Fruit fly (Drosophila melanogaster) whole organism, embryonic: ENCODE measurements around the gene Eig71Ed.

Experiments used
- BtbVII ChIP-seq: fragments of 200-800 bp; sonication (Bioruptor generic); optimal IDR thresholded peaks from 3 replicates; lab custom pipeline; 2017; ENCODE audit warnings: missing biosample characterization, mild to moderate bottlenecking, missing genetic modification characterization
- CG11504 ChIP-seq: fragments of 200-800 bp; sonication (Bioruptor generic); optimal IDR thresholded peaks from 3 replicates; lab custom pipeline; 2019; ENCODE audit warnings: missing biosample characterization, mild to moderate bottlenecking, missing genetic modification characterization, moderate library complexity
- CG11560 ChIP-seq: fragments of 200-800 bp; sonication (Bioruptor generic); IDR thresholded peaks from 3 replicates; pipeline ENCODE4 v1.3.6; 2022; ENCODE audit warnings: missing biosample characterization, missing genetic modification characterization
- CG12236 ChIP-seq: fragments of 200-800 bp; sonication (Bioruptor generic); optimal IDR thresholded peaks from 2 replicates; lab custom pipeline; 2016; ENCODE audit warnings: missing biosample characterization, missing genetic modification characterization
- CG12744 ChIP-seq: fragments of 200-800 bp; sonication (Bioruptor generic); optimal IDR thresholded peaks from 2 replicates; lab custom pipeline; 2016; ENCODE audit warnings: missing biosample characterization, missing genetic modification characterization
- CG14965 ChIP-seq: fragments of 200-800 bp; sonication (Bioruptor generic); optimal IDR thresholded peaks from 2 replicates; lab custom pipeline; 2016; ENCODE audit warnings: missing biosample characterization, missing genetic modification characterization, borderline replicate concordance
- CG17359 ChIP-seq: fragments of 200-800 bp; sonication (Bioruptor generic); optimal IDR thresholded peaks from 3 replicates; lab custom pipeline; 2018; ENCODE audit warnings: missing biosample characterization, mild to moderate bottlenecking, missing genetic modification characterization, moderate library complexity
- CG2116 ChIP-seq: fragments of 200-800 bp; sonication (Bioruptor generic); optimal IDR thresholded peaks from 3 replicates; lab custom pipeline; 2018; ENCODE audit warnings: missing biosample characterization, mild to moderate bottlenecking, missing genetic modification characterization
- CG2889 ChIP-seq: fragments of 200-800 bp; sonication (Bioruptor generic); IDR thresholded peaks from 3 replicates; pipeline ENCODE4 v1.3.6; 2022; ENCODE audit warnings: missing biosample characterization, missing genetic modification characterization
- CG3838 ChIP-seq: fragments of 200-800 bp; sonication (Bioruptor generic); optimal IDR thresholded peaks from 3 replicates; lab custom pipeline; 2016; ENCODE audit warnings: missing biosample characterization, missing genetic modification characterization
- CG3847 ChIP-seq: fragments of 200-800 bp; sonication (Bioruptor generic); IDR thresholded peaks from 2 replicates; pipeline ENCODE4 v1.3.6; 2022; ENCODE audit warnings: missing biosample characterization, missing genetic modification characterization
- CG42726 ChIP-seq: fragments of 200-800 bp; sonication (Bioruptor generic); IDR thresholded peaks from 2 replicates; pipeline ENCODE4 v1.3.6; 2022; ENCODE audit warnings: missing biosample characterization, missing genetic modification characterization; ENCODE audit not compliant: partially characterized antibody
- CG6272 ChIP-seq: fragments of 200-800 bp; sonication (Bioruptor generic); IDR thresholded peaks from 2 replicates; pipeline ENCODE4 v1.3.6; 2022; ENCODE audit warnings: missing biosample characterization, missing genetic modification characterization
- CG7963 ChIP-seq: fragments of 200-800 bp; sonication (Bioruptor generic); IDR thresholded peaks from 3 replicates; pipeline ENCODE4 v1.3.6; 2022; ENCODE audit warnings: missing biosample characterization, missing genetic modification characterization; ENCODE audit not compliant: partially characterized antibody
- CoRest ChIP-seq: fragments of 200-800 bp; sonication (Bioruptor generic); optimal IDR thresholded peaks from 3 replicates; lab custom pipeline; 2018; ENCODE audit warnings: missing biosample characterization, mild to moderate bottlenecking, missing genetic modification characterization, moderate library complexity
- Eip74EF ChIP-seq, 2 experiments: fragments of 200-800 bp in 1 of 2; fragments of >200 bp in 1 of 2; sonication (Bioruptor generic) in 1 of 2; optimal IDR thresholded peaks; 2 replicates each; lab custom pipeline; 2017 to 2019; ENCODE audit warnings: missing biosample characterization in 2 of 2, missing genetic modification characterization in 2 of 2, mild to moderate bottlenecking in 1 of 2, moderate library complexity in 1 of 2
- Fer1 ChIP-seq: fragments of 200-800 bp; sonication (Bioruptor generic); optimal IDR thresholded peaks from 2 replicates; lab custom pipeline; 2017; ENCODE audit warnings: missing biosample characterization, mild to moderate bottlenecking, missing genetic modification characterization
- GATAe ChIP-seq: fragments of 200-800 bp; sonication (Bioruptor generic); conservative IDR thresholded peaks from 2 replicates; pipeline ENCODE4 v1.3.6; 2022; ENCODE audit warnings: missing biosample characterization, missing genetic modification characterization
- Gsc ChIP-seq: fragments of 200-800 bp; sonication (Bioruptor generic); IDR thresholded peaks from 2 replicates; pipeline ENCODE4 v1.3.6; 2022; ENCODE audit warnings: missing biosample characterization, missing genetic modification characterization
- H15 ChIP-seq: fragments of 200-800 bp; sonication (Bioruptor generic); IDR thresholded peaks from 3 replicates; pipeline ENCODE4 v1.3.6; 2022; ENCODE audit warnings: missing biosample characterization, missing genetic modification characterization
- Lhr ChIP-seq: fragments of 200-800 bp; sonication (Bioruptor generic); optimal IDR thresholded peaks from 3 replicates; lab custom pipeline; 2017; ENCODE audit warnings: mild to moderate bottlenecking, missing biosample characterization, missing genetic modification reagents, missing genetic modification characterization
- Opbp ChIP-seq: fragments of 200-800 bp; sonication (Bioruptor generic); IDR thresholded peaks from 3 replicates; pipeline ENCODE4 v1.3.6; 2022; ENCODE audit warnings: missing biosample characterization, missing genetic modification characterization; ENCODE audit not compliant: partially characterized antibody
- Sox100B ChIP-seq: fragments of 200-800 bp; sonication (Bioruptor generic); optimal IDR thresholded peaks from 3 replicates; lab custom pipeline; 2018; ENCODE audit warnings: missing biosample characterization, mild to moderate bottlenecking, missing genetic modification characterization
- Sox102F ChIP-seq: fragments of 200-800 bp; sonication (Bioruptor generic); optimal IDR thresholded peaks from 2 replicates; lab custom pipeline; 2018; ENCODE audit warnings: missing biosample characterization, mild to moderate bottlenecking, missing genetic modification characterization, moderate library complexity
- Usf ChIP-seq: fragments of 200-800 bp; sonication (Bioruptor generic); optimal IDR thresholded peaks from 2 replicates; lab custom pipeline; 2017; ENCODE audit warnings: missing genotype, missing biosample characterization, missing genetic modification characterization
- amos ChIP-seq: fragments of 200-800 bp; sonication (Bioruptor generic); IDR thresholded peaks from 2 replicates; pipeline ENCODE4 v1.3.6; 2022; ENCODE audit warnings: missing biosample characterization, missing genetic modification characterization; ENCODE audit not compliant: partially characterized antibody
- az2 ChIP-seq: fragments of 200-800 bp; sonication (Bioruptor generic); optimal IDR thresholded peaks from 3 replicates; lab custom pipeline; 2016; ENCODE audit warnings: missing biosample characterization, missing genetic modification characterization
- cato ChIP-seq: fragments of 200-800 bp; sonication (Bioruptor generic); optimal IDR thresholded peaks from 2 replicates; lab custom pipeline; 2016; ENCODE audit warnings: missing biosample characterization, missing genetic modification characterization, borderline replicate concordance
- chm ChIP-seq: fragments of 200-800 bp; sonication (Bioruptor generic); IDR thresholded peaks from 2 replicates; pipeline ENCODE4 v1.3.6; 2022; ENCODE audit warnings: missing biosample characterization, missing genetic modification characterization
- dmrt99B ChIP-seq: fragments of 200-800 bp; sonication (Bioruptor generic); optimal IDR thresholded peaks from 2 replicates; lab custom pipeline; 2018; ENCODE audit warnings: missing biosample characterization, mild to moderate bottlenecking, missing genetic modification characterization, moderate library complexity
- dpn ChIP-seq, 2 experiments: fragments of 200-800 bp; sonication (Bioruptor generic); optimal IDR thresholded peaks; 3 replicates each; lab custom pipeline; 2016; ENCODE audit warnings: missing biosample characterization in 2 of 2, missing genetic modification characterization in 2 of 2
- en ChIP-seq: fragments of 200-800 bp; sonication (Bioruptor generic); optimal IDR thresholded peaks from 2 replicates; lab custom pipeline; 2016; ENCODE audit warnings: missing biosample characterization, missing genetic modification characterization
- esg ChIP-seq: fragments of 200-800 bp; sonication (Bioruptor generic); conservative IDR thresholded peaks from 2 replicates; pipeline ENCODE4 v1.3.6; 2022; ENCODE audit warnings: missing biosample characterization, missing genetic modification characterization
- fd96Cb ChIP-seq: fragments of 200-800 bp; sonication (Bioruptor generic); optimal IDR thresholded peaks from 2 replicates; lab custom pipeline; 2018; ENCODE audit warnings: missing biosample characterization, mild to moderate bottlenecking, missing genetic modification characterization, moderate library complexity
- fru ChIP-seq: fragments of >200 bp; optimal IDR thresholded peaks from 2 replicates; lab custom pipeline; 2017
- grn ChIP-seq: fragments of 200-800 bp; sonication (Bioruptor generic); optimal IDR thresholded peaks from 3 replicates; lab custom pipeline; 2017; ENCODE audit warnings: missing biosample characterization, missing genetic modification characterization
- gt ChIP-seq: fragments of 200-800 bp; sonication (Bioruptor generic); IDR thresholded peaks from 2 replicates; pipeline ENCODE4 v1.3.6; 2022; ENCODE audit warnings: missing biosample characterization, missing genetic modification characterization
- hbn ChIP-seq: fragments of 200-800 bp; sonication (Bioruptor generic); IDR thresholded peaks from 2 replicates; pipeline ENCODE4 v1.3.6; 2022; ENCODE audit warnings: missing biosample characterization, missing genetic modification characterization; ENCODE audit not compliant: partially characterized antibody
- ind ChIP-seq: fragments of 200-800 bp; sonication (Bioruptor generic); optimal IDR thresholded peaks from 3 replicates; lab custom pipeline; 2016; ENCODE audit warnings: missing biosample characterization, missing genetic modification characterization
- lmd ChIP-seq: fragments of 200-800 bp; sonication (Bioruptor generic); IDR thresholded peaks from 2 replicates; pipeline ENCODE4 v1.3.6; 2022; ENCODE audit warnings: missing biosample characterization, missing genetic modification characterization
- luna ChIP-seq: fragments of 200-800 bp; sonication (Bioruptor generic); optimal IDR thresholded peaks from 2 replicates; lab custom pipeline; 2016; ENCODE audit warnings: missing biosample characterization, missing genetic modification characterization
- mirr ChIP-seq: fragments of 200-800 bp; sonication (Bioruptor generic); optimal IDR thresholded peaks from 3 replicates; lab custom pipeline; 2018; ENCODE audit warnings: missing biosample characterization, mild to moderate bottlenecking, missing genetic modification characterization
- org-1 ChIP-seq: fragments of 200-800 bp; sonication (Bioruptor generic); optimal IDR thresholded peaks from 2 replicates; lab custom pipeline; 2017; ENCODE audit warnings: missing biosample characterization, missing genetic modification characterization
- pan ChIP-seq, 4 experiments: fragments of >200 bp in 3 of 4; fragments of 200-800 bp in 1 of 4; sonication (Bioruptor generic) in 1 of 4; optimal IDR thresholded peaks in 3 of 4; IDR thresholded peaks in 1 of 4; 2 replicates each; pipeline versions ENCODE4 v1.3.6 to Lab custom; 2017 to 2022; ENCODE audit warnings: missing biosample characterization in 2 of 4, missing genetic modification characterization in 2 of 4, mixed read lengths in 1 of 4
- pum ChIP-seq: fragments of 200-800 bp; sonication (Bioruptor generic); optimal IDR thresholded peaks from 2 replicates; lab custom pipeline; 2016; ENCODE audit warnings: missing biosample characterization, missing genetic modification characterization
- sens-2 ChIP-seq: fragments of 200-800 bp; sonication (Bioruptor generic); IDR thresholded peaks from 2 replicates; pipeline ENCODE4 v1.3.6; 2022; ENCODE audit warnings: missing biosample characterization, missing genetic modification characterization
- shn ChIP-seq: fragments of 200-800 bp; sonication (Bioruptor generic); optimal IDR thresholded peaks from 3 replicates; lab custom pipeline; 2016; ENCODE audit warnings: missing biosample characterization, missing genetic modification characterization
- wdn ChIP-seq: fragments of 200-800 bp; sonication (Bioruptor generic); IDR thresholded peaks from 2 replicates; pipeline ENCODE4 v1.3.6; 2022; ENCODE audit warnings: missing biosample characterization, missing genetic modification characterization
- wek ChIP-seq: fragments of 200-800 bp; sonication (Bioruptor generic); optimal IDR thresholded peaks from 3 replicates; lab custom pipeline; 2018; ENCODE audit warnings: missing biosample characterization, mild to moderate bottlenecking, missing genetic modification characterization, moderate library complexity

Gene Eig71Ed

DNA sequence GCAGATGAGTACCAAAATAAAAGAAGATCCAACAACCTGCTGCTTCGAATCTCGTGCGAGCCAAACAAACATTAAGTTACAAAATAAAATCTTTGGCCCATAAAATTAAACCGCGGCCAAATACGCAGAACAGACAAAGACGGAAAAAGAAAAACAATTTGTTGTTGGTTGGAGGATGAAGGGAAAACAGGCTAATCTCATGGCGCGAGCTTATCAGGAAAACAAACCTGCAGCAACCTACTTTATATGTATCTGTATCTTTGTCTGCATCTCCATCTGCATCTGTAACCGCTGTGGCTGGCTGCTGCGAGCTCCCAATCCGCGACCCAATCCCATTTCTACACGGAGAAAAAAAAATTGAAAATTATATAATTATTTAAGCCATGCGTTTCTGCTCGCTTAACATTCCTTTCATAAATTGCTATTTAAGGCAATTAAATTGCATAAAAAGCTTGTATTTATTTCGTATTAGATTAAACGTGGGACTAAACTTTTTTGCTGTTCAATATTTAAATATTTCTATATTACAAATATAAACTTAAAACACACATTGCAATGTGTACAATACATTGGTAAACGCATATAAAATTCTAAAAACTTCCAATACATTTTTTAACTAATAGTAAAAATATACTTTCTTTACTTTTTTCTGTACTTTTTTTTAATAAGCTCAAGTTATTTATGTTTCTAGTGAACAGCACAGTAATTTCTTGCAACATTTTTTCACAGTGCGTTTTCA is 40.6 kb downstream of the Eig71Ed start (continued):
- TF ChIP-seq shn = no peak
- peak; percentile 38 for TF ChIP-seq CG17359 (tag; lab: Kevin White, UChicago)
- peak; percentile 71 for TF ChIP-seq CG11504 (tag; lab: Kevin White, UChicago)
- peak; percentile 60 for TF ChIP-seq Sox102F
- TF ChIP-seq Gsc = no peak
- TF ChIP-seq Fer1 (GFP tag; lab: Kevin White, UChicago) = no peak
- no peak for TF ChIP-seq CG11560 (tag; lab: Robert Waterston, UW)
- TF ChIP-seq az2 (GFP tag; lab: Kevin White, UChicago) = peak; percentile 51
- no peak for TF ChIP-seq CG3847
- TF ChIP-seq CG42726 (GFP tag; lab: Robert Waterston, UW) = no peak
- peak; percentile 87 for TF ChIP-seq grn
- peak; percentile 62 for TF ChIP-seq fd96Cb (tag; lab: Kevin White, UChicago)
- TF ChIP-seq org-1 (GFP tag; lab: Kevin White, UChicago) = no peak
- TF ChIP-seq BtbVII (GFP tag; lab: Kevin White, UChicago) = no peak
- no peak for TF ChIP-seq en
- TF ChIP-seq gt (GFP tag; lab: Robert Waterston, UW) = no peak
- TF ChIP-seq pum (GFP tag; lab: Kevin White, UChicago) = no peak
- TF ChIP-seq CG14965 (GFP tag; lab: Kevin White, UChicago) = no peak
- no peak for TF ChIP-seq esg (GFP tag; lab: Robert Waterston, UW)
- TF ChIP-seq Eip74EF (GFP tag; optimal IDR thresholded peaks at IDR 0.05; lab: Kevin White, UChicago) = peak in 1 of 2 experiments; percentile 29
- peak; percentile 77 for TF ChIP-seq Sox100B (GFP tag; lab: Kevin White, UChicago)
- TF ChIP-seq CG2889 (GFP tag; lab: Robert Waterston, UW) = no peak
- TF ChIP-seq CG6272 (GFP tag; lab: Robert Waterston, UW) = no peak
- no peak for TF ChIP-seq wek (GFP tag; lab: Kevin White, UChicago)
- no peak for TF ChIP-seq Lhr (GFP tag; lab: Kevin White, UChicago)
- no peak for TF ChIP-seq hbn
- TF ChIP-seq sens-2 (GFP tag; lab: Robert Waterston, UW) = no peak
- no peak; the same call in 1 of the 2 replicates for TF ChIP-seq lmd
- TF ChIP-seq luna (GFP tag; lab: Kevin White, UChicago) = no peak
- TF ChIP-seq chm = no peak
- TF ChIP-seq mirr (GFP tag; lab: Kevin White, UChicago) = no peak
- TF ChIP-seq amos (GFP tag; lab: Robert Waterston, UW) = no peak
- no peak for TF ChIP-seq CG7963 (GFP tag; lab: Robert Waterston, UW)
- no peak for TF ChIP-seq Opbp (GFP tag; lab: Robert Waterston, UW)
- TF ChIP-seq CG3838 (GFP tag; lab: Kevin White, UChicago) = no peak
- TF ChIP-seq Usf (GFP tag; lab: Kevin White, UChicago) = peak; percentile 1
- no peak for TF ChIP-seq GATAe (GFP tag; lab: Robert Waterston, UW)
- peak; percentile 11 for TF ChIP-seq CG2116
- TF ChIP-seq pan (optimal IDR thresholded peaks at IDR 0.05; lab: Kevin White, UChicago) = no peak
- TF ChIP-seq pan (GFP tag; optimal IDR thresholded peaks at IDR 0.05 in 1 of 2, IDR thresholded peaks at IDR 0.05 in 1 of 2) = no peak
- peak; percentile 15 for TF ChIP-seq ind (GFP tag; lab: Kevin White, UChicago)
- TF ChIP-seq CG12744 (GFP tag; lab: Kevin White, UChicago) = no peak
- TF ChIP-seq dmrt99B = peak; percentile 49
- peak; percentile 47 for TF ChIP-seq CoRest (tag; lab: Kevin White, UChicago)
- TF ChIP-seq dpn (GFP tag; optimal IDR thresholded peaks at IDR 0.05; lab: Kevin White, UChicago) = peak in 1 of 2 experiments; percentile 4
- TF ChIP-seq wdn = no peak
- no peak for TF ChIP-seq H15 (GFP tag; lab: Robert Waterston, UW)
- no peak for TF ChIP-seq cato
- no peak for TF ChIP-seq CG12236 (GFP tag; lab: Kevin White, UChicago)
- no peak for TF ChIP-seq fru (lab: Kevin White, UChicago)
